Worm (Caenorhabditis elegans) whole organism, mixed stage, embryonic: ENCODE measurements around the gene K12G11.6.

Source experiments
- M03D4.4 ChIP-seq: sonication (generic microtip); optimal IDR thresholded peaks from 2 replicates; lab custom pipeline; 2017; ENCODE audit warnings: mild to moderate bottlenecking, missing genetic modification characterization, missing compliant biosample characterization
- bed-3 ChIP-seq: fragments of 200-800 bp; sonication (Bioruptor generic); optimal IDR thresholded peaks from 3 replicates; lab custom pipeline; 2018; ENCODE audit warnings: mild to moderate bottlenecking, missing genetic modification characterization, moderate library complexity, missing compliant biosample characterization
- blmp-1 ChIP-seq: fragments of 150-350 bp; optimal IDR thresholded peaks from 2 replicates; lab custom pipeline; 2014; ENCODE audit warnings: missing biosample characterization, missing genetic modification characterization
- ceh-39 ChIP-seq: fragments of 150-350 bp; optimal IDR thresholded peaks from 2 replicates; lab custom pipeline; 2014; ENCODE audit warnings: missing biosample characterization, missing genetic modification characterization
- ceh-43 ChIP-seq: fragments of 200-800 bp; sonication (Bioruptor generic); optimal IDR thresholded peaks from 2 replicates; lab custom pipeline; 2018; ENCODE audit warnings: mild to moderate bottlenecking, missing genetic modification characterization, moderate library complexity, missing compliant biosample characterization
- ceh-83 ChIP-seq: fragments of 200-800 bp; sonication (Bioruptor generic); optimal IDR thresholded peaks from 2 replicates; lab custom pipeline; 2018; ENCODE audit warnings: mild to moderate bottlenecking, missing genetic modification characterization, missing compliant biosample characterization
- ces-1 ChIP-seq: fragments of 150-350 bp; optimal IDR thresholded peaks from 2 replicates; lab custom pipeline; 2014; ENCODE audit warnings: missing biosample characterization, missing genetic modification reagents, missing genetic modification characterization
- cnd-1 ChIP-seq: fragments of 200-800 bp; sonication (Bioruptor generic); optimal IDR thresholded peaks from 2 replicates; lab custom pipeline; 2018; ENCODE audit warnings: mild to moderate bottlenecking, missing genetic modification characterization, missing compliant biosample characterization
- elt-1 ChIP-seq: sonication (generic microtip); optimal IDR thresholded peaks from 2 replicates; lab custom pipeline; 2017; ENCODE audit warnings: missing genetic modification characterization, mild to moderate bottlenecking, missing compliant biosample characterization, antibody characterized with exemption, moderate library complexity, borderline replicate concordance; ENCODE audit not compliant: insufficient read depth
- elt-3 ChIP-seq: fragments of 150-350 bp; optimal IDR thresholded peaks from 2 replicates; lab custom pipeline; 2014; ENCODE audit warnings: missing biosample characterization, missing genetic modification characterization
- lin-13 ChIP-seq: fragments of 150-350 bp; optimal IDR thresholded peaks from 2 replicates; lab custom pipeline; 2014; ENCODE audit warnings: missing biosample characterization, missing genetic modification characterization
- lin-32 ChIP-seq: fragments of 200-800 bp; sonication (Bioruptor generic); optimal IDR thresholded peaks from 2 replicates; lab custom pipeline; 2018; ENCODE audit warnings: mild to moderate bottlenecking, missing genetic modification characterization, missing compliant biosample characterization
- lsy-2 ChIP-seq: fragments of 150-350 bp; optimal IDR thresholded peaks from 2 replicates; lab custom pipeline; 2014; ENCODE audit warnings: missing biosample characterization, missing genetic modification characterization
- mab-5 ChIP-seq: fragments of 150-350 bp; optimal IDR thresholded peaks from 2 replicates; lab custom pipeline; 2014; ENCODE audit warnings: missing biosample characterization, missing genetic modification characterization
- mep-1 ChIP-seq: fragments of 150-350 bp; optimal IDR thresholded peaks from 2 replicates; lab custom pipeline; 2017; ENCODE audit warnings: missing biosample characterization, missing genetic modification reagents, missing genetic modification characterization, inconsistent platforms
- mls-2 ChIP-seq: sonication (generic microtip); optimal IDR thresholded peaks from 2 replicates; lab custom pipeline; 2016; ENCODE audit warnings: mild to moderate bottlenecking, missing genetic modification characterization, moderate library complexity, missing compliant biosample characterization
- nhr-2 ChIP-seq: fragments of 150-350 bp; optimal IDR thresholded peaks from 2 replicates; lab custom pipeline; 2014; ENCODE audit warnings: missing biosample characterization, missing genetic modification characterization
- nhr-237 ChIP-seq: fragments of 150-350 bp; optimal IDR thresholded peaks from 2 replicates; lab custom pipeline; 2014; ENCODE audit warnings: missing biosample characterization, missing genetic modification characterization
- nhr-76 ChIP-seq: sonication (generic microtip); optimal IDR thresholded peaks from 2 replicates; lab custom pipeline; 2017; ENCODE audit warnings: missing biosample characterization, missing genetic modification characterization
- pha-4 ChIP-seq: fragments of 150-350 bp; optimal IDR thresholded peaks from 2 replicates; lab custom pipeline; 2018; ENCODE audit warnings: missing biosample characterization, missing genetic modification reagents, missing genetic modification characterization
- snpc-4 ChIP-seq: fragments of 150-350 bp; optimal IDR thresholded peaks from 2 replicates; lab custom pipeline; 2014; ENCODE audit warnings: missing biosample characterization, missing genetic modification characterization
- sptf-1 ChIP-seq: sonication (generic microtip); optimal IDR thresholded peaks from 2 replicates; lab custom pipeline; 2017; ENCODE audit warnings: mild to moderate bottlenecking, missing genetic modification characterization, moderate library complexity, missing compliant biosample characterization
- tbx-8 ChIP-seq: fragments of 200-800 bp; sonication (Bioruptor generic); optimal IDR thresholded peaks from 2 replicates; lab custom pipeline; 2018; ENCODE audit warnings: mild to moderate bottlenecking, missing genetic modification characterization, moderate library complexity, missing compliant biosample characterization
- unc-39 ChIP-seq: fragments of 150-350 bp; optimal IDR thresholded peaks from 2 replicates; lab custom pipeline; 2014; ENCODE audit warnings: missing biosample characterization, missing genetic modification characterization
- unc-62 ChIP-seq: fragments of 150-350 bp; optimal IDR thresholded peaks from 2 replicates; lab custom pipeline; 2014; ENCODE audit warnings: missing biosample characterization, missing genetic modification reagents, missing genetic modification characterization
- zip-8 ChIP-seq: fragments of 150-350 bp; optimal IDR thresholded peaks from 2 replicates; lab custom pipeline; 2014; ENCODE audit warnings: missing biosample characterization, missing genetic modification characterization
- ztf-11 ChIP-seq: fragments of 150-350 bp; optimal IDR thresholded peaks from 2 replicates; lab custom pipeline; 2014; ENCODE audit warnings: missing biosample characterization, missing genetic modification characterization

The K12G11.6 gene

ce11 chrV:11927346-11927745, 33.2 kb downstream of the K12G11.6 start, which contains the start of gene osm-6:
osm-6 (minus strand) TSS chrV:11927446.
- no peak for TF ChIP-seq sptf-1 (tag; lab: Kevin White, UChicago)
- TF ChIP-seq ceh-83 (GFP tag; lab: Kevin White, UChicago): no peak
- TF ChIP-seq snpc-4 (tag; lab: Kevin White, UChicago): no peak
- TF ChIP-seq mls-2 (tag; lab: Kevin White, UChicago): no peak
- TF ChIP-seq lin-13: no peak
- peak; percentile 1 for TF ChIP-seq ces-1 (GFP tag; lab: Kevin White, UChicago)

ce11 chrV:11929046-11929590, 35.0 kb downstream of the K12G11.6 start, which contains the start of gene F58H1.2:
F58H1.2 (plus strand) TSS chrV:11929096.
- TF ChIP-seq zip-8 (no peak), snpc-4 (tag; lab: Kevin White, UChicago) (no peak)
- TF ChIP-seq, all 35 proteins: peak for 0

- TF ChIP-seq ceh-39: peak; percentile 44
- peak; percentile 44 for TF ChIP-seq ces-1 (GFP tag; lab: Kevin White, UChicago)
- TF ChIP-seq bed-3 (GFP tag; lab: Kevin White, UChicago): peak; percentile 8
- TF ChIP-seq lsy-2: peak; percentile 31
- peak; percentile 51 for TF ChIP-seq cnd-1 (tag; lab: Kevin White, UChicago)
- no peak for TF ChIP-seq mab-5 (tag; lab: Kevin White, UChicago)
- peak; percentile 81 for TF ChIP-seq nhr-237
- no peak for TF ChIP-seq nhr-76 (tag; lab: Kevin White, UChicago)
- TF ChIP-seq mep-1 (tag; lab: Kevin White, UChicago): peak; percentile 46
- TF ChIP-seq unc-39: no peak
- peak; percentile 3 for TF ChIP-seq lin-32 (GFP tag; lab: Kevin White, UChicago)
- TF ChIP-seq sptf-1 (tag; lab: Kevin White, UChicago): peak; percentile 55
- TF ChIP-seq ceh-43 (GFP tag; lab: Kevin White, UChicago): peak; percentile 21
These were observed 39.3 kb downstream of the K12G11.6 start, which contains the start of the genes aman-2 and F58H1.3 for ce11 chrV:11933196-11934028. aman-2 (minus strand) TSS chrV:11933246. F58H1.3 (plus strand) TSS chrV:11933978.

- TF ChIP-seq tbx-8 (GFP tag; lab: Kevin White, UChicago) (no peak), elt-3 (no peak), lsy-2 (no peak), blmp-1 (tag; lab: Kevin White, UChicago) (no peak), cnd-1 (tag; lab: Kevin White, UChicago) (no peak), pha-4 (tag; lab: Kevin White, UChicago) (no peak), elt-1 (tag; lab: Kevin White, UChicago) (no peak), nhr-237 (no peak), unc-62 (GFP tag; lab: Kevin White, UChicago) (no peak), mep-1 (tag; lab: Kevin White, UChicago) (no peak)
These were observed 40.7 kb downstream of the K12G11.6 start, which contains the start of gene F58H1.8 for ce11 chrV:11934848-11935247. F58H1.8 (plus strand) TSS chrV:11935148.

ce11 chrV:11937710-11938109, 43.6 kb downstream of the K12G11.6 start, which contains the start of gene gpla-1:
gpla-1 (minus strand) TSS chrV:11937810.
- no peak for TF ChIP-seq nhr-237
- no peak for TF ChIP-seq ztf-11 (tag; lab: Kevin White, UChicago)
- no peak for TF ChIP-seq elt-1 (tag; lab: Kevin White, UChicago)
- no peak for TF ChIP-seq sptf-1 (tag; lab: Kevin White, UChicago)
- no peak for TF ChIP-seq M03D4.4
- no peak for TF ChIP-seq ceh-43 (GFP tag; lab: Kevin White, UChicago)

- TF ChIP-seq sptf-1 (tag; lab: Kevin White, UChicago) (no peak), lsy-2 (no peak), nhr-2 (tag; lab: Kevin White, UChicago) (no peak), lin-32 (GFP tag; lab: Kevin White, UChicago) (no peak), mep-1 (tag; lab: Kevin White, UChicago) (no peak), ztf-11 (tag; lab: Kevin White, UChicago) (no peak), mab-5 (tag; lab: Kevin White, UChicago) (no peak), ceh-39 (no peak)
These were observed 46.2 kb downstream of the K12G11.6 start for ce11 chrV:11940329-11940728.
